Fruit fly (Drosophila melanogaster) whole organism, adult: ENCODE data around the gene CG11095.

Experiments
- CG11617 ChIP-seq: fragments of 200-800 bp; sonication (Bioruptor generic); optimal IDR thresholded peaks from 2 replicates; lab custom pipeline; 2017; ENCODE audit warnings: mild to moderate bottlenecking, missing biosample characterization, missing genetic modification reagents, missing genetic modification characterization
- CG12768 ChIP-seq: fragments of 200-800 bp; sonication (Bioruptor generic); optimal IDR thresholded peaks from 2 replicates; lab custom pipeline; 2017; ENCODE audit warnings: missing biosample characterization, missing genetic modification characterization, mild to moderate bottlenecking, moderate library complexity, missing genetic modification reagents
- CG14711 ChIP-seq: fragments of 200-800 bp; sonication (Bioruptor generic); optimal IDR thresholded peaks from 2 replicates; lab custom pipeline; 2018; ENCODE audit warnings: missing biosample characterization, mild to moderate bottlenecking, missing genetic modification characterization, moderate library complexity
- CG1620 ChIP-seq: fragments of 200-800 bp; sonication (Bioruptor generic); optimal IDR thresholded peaks from 2 replicates; lab custom pipeline; 2016; ENCODE audit warnings: missing biosample characterization, missing genetic modification characterization
- CG33017 ChIP-seq: fragments of 200-800 bp; sonication (Bioruptor generic); optimal IDR thresholded peaks from 2 replicates; lab custom pipeline; 2018; ENCODE audit warnings: missing biosample characterization, mild to moderate bottlenecking, missing genetic modification characterization, moderate library complexity
- CG5204 ChIP-seq: fragments of 200-800 bp; sonication (Bioruptor generic); optimal IDR thresholded peaks from 2 replicates; lab custom pipeline; 2016; ENCODE audit warnings: missing biosample characterization, missing genetic modification characterization
- CG7045 ChIP-seq: fragments of 200-800 bp; sonication (Bioruptor generic); optimal IDR thresholded peaks from 2 replicates; lab custom pipeline; 2017; ENCODE audit warnings: missing biosample characterization, mild to moderate bottlenecking, missing genetic modification characterization
- CG7101 ChIP-seq: fragments of 200-800 bp; sonication (Bioruptor generic); optimal IDR thresholded peaks from 2 replicates; lab custom pipeline; 2018; ENCODE audit warnings: missing biosample characterization, mild to moderate bottlenecking, missing genetic modification characterization, moderate library complexity
- Clk ChIP-seq: fragments of 200-800 bp; sonication (Bioruptor generic); optimal IDR thresholded peaks from 2 replicates; lab custom pipeline; 2017; ENCODE audit warnings: missing biosample characterization, missing genetic modification characterization
- Crg-1 ChIP-seq: fragments of 200-800 bp; sonication (Bioruptor generic); optimal IDR thresholded peaks from 2 replicates; lab custom pipeline; 2016; ENCODE audit warnings: missing biosample characterization, missing genetic modification characterization
- Hr96 ChIP-seq: fragments of 200-800 bp; sonication (Bioruptor generic); optimal IDR thresholded peaks from 2 replicates; lab custom pipeline; 2016; ENCODE audit warnings: missing biosample characterization, missing genetic modification characterization
- Mnt ChIP-seq: fragments of 200-800 bp; sonication (Bioruptor generic); optimal IDR thresholded peaks from 2 replicates; lab custom pipeline; 2016; ENCODE audit warnings: missing biosample characterization, mild to moderate bottlenecking, missing genetic modification characterization
- bab1 ChIP-seq: fragments of 200-800 bp; sonication (Bioruptor generic); optimal IDR thresholded peaks from 3 replicates; lab custom pipeline; 2019; ENCODE audit warnings: missing biosample characterization, mild to moderate bottlenecking, missing genetic modification characterization, moderate library complexity
- cic ChIP-seq: fragments of 200-800 bp; sonication (Bioruptor generic); optimal IDR thresholded peaks from 2 replicates; lab custom pipeline; 2017; ENCODE audit warnings: missing biosample characterization, mild to moderate bottlenecking, missing genetic modification characterization, moderate library complexity
- cnc ChIP-seq, 2 experiments: fragments of >200 bp; optimal IDR thresholded peaks; 2 replicates each; lab custom pipeline; 2017
- kay ChIP-seq: fragments of 200-800 bp; sonication (Bioruptor generic); peaks from one replicate; lab custom pipeline; 2016; ENCODE audit warnings: missing biosample characterization, missing genetic modification characterization, borderline replicate concordance
- ovo ChIP-seq: fragments of 200-800 bp; sonication (Bioruptor generic); optimal IDR thresholded peaks from 2 replicates; lab custom pipeline; 2016; ENCODE audit warnings: missing biosample characterization, missing genetic modification characterization
- pad ChIP-seq: fragments of 200-800 bp; sonication (Bioruptor generic); optimal IDR thresholded peaks from 3 replicates; lab custom pipeline; 2017; ENCODE audit warnings: missing biosample characterization, missing genetic modification characterization, mild to moderate bottlenecking, moderate library complexity, missing genetic modification reagents
- tj ChIP-seq: fragments of 200-800 bp; sonication (Bioruptor generic); optimal IDR thresholded peaks from 3 replicates; lab custom pipeline; 2017; ENCODE audit warnings: missing biosample characterization, mild to moderate bottlenecking, missing genetic modification characterization, moderate library complexity
- toe ChIP-seq: fragments of 200-800 bp; sonication (Bioruptor generic); optimal IDR thresholded peaks from 2 replicates; lab custom pipeline; 2016; ENCODE audit warnings: missing biosample characterization, missing genetic modification characterization

The CG11095 gene

DNA sequence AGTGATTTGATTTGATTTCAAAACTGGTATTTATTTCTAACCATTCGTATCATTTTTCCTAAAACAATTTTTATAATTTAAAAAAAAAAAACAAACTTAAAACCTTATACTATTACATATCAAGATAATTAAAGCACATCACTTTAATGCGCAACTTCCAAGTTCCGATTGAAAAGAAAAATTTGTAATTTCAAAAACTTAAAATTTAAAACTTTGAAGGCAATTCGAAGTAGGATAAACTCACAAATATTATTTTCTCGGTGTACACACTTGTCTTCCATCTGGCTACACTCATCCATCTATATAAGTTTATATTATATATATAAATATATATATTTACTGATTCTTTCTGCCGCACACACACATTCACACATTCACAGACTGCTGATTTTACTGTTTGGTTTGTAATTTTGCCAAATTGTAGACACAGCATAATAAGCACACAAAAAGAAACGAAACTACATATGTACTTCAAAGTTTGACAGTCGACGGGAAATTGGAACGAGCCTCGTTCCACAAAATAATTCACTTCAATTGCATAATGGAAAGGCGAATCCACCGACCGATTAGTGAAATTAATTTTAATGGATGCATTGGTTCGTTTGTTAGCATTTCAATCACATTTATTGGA, 25.3 kb upstream of the CG11095 start:
- TF ChIP-seq tj (GFP tag; lab: Kevin White, UChicago) (peak; percentile 98), bab1 (GFP tag; lab: Kevin White, UChicago) (peak; percentile 36), CG14711 (tag; lab: Kevin White, UChicago) (no peak), CG1620 (no peak), Mnt (GFP tag; lab: Kevin White, UChicago) (no peak), Clk (GFP tag; lab: Kevin White, UChicago) (no peak), CG12768 (no peak), Hr96 (GFP tag; lab: Kevin White, UChicago) (no peak), CG7101 (tag; lab: Kevin White, UChicago) (no peak), kay (GFP tag; lab: Kevin White, UChicago) (no peak)

DNA sequence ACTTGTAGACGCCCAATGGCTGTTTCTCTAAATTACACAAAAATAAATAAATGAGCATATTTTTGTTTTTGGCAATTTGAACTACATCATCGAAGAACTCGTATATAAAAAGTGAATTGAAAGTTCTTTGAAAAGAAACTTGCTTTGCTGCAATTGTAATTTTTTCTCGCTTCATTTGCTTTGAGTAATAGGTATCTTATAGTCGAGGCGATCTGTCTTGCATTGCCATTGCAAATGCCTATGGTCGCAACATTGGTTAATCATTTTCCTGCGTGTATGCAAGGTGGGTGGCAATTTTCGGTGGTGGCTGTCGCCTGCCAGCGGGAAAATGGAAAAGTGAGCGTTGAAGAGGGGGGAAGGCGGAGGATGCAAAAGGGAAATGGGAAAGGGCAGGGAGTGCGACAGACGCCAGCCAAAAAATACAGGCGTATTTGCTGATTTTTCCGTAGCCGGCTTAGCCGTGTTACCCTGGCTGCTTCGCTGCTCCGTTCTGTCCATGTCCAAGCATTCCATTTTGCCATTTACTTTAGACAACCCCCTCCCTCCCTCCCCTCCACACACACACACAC, 24.1 kb upstream of the CG11095 start:
- TF ChIP-seq tj (GFP tag; lab: Kevin White, UChicago) (no peak), CG7045 (GFP tag; lab: Kevin White, UChicago) (no peak), Mnt (GFP tag; lab: Kevin White, UChicago) (no peak), Crg-1 (GFP tag; lab: Kevin White, UChicago) (no peak)

DNA sequence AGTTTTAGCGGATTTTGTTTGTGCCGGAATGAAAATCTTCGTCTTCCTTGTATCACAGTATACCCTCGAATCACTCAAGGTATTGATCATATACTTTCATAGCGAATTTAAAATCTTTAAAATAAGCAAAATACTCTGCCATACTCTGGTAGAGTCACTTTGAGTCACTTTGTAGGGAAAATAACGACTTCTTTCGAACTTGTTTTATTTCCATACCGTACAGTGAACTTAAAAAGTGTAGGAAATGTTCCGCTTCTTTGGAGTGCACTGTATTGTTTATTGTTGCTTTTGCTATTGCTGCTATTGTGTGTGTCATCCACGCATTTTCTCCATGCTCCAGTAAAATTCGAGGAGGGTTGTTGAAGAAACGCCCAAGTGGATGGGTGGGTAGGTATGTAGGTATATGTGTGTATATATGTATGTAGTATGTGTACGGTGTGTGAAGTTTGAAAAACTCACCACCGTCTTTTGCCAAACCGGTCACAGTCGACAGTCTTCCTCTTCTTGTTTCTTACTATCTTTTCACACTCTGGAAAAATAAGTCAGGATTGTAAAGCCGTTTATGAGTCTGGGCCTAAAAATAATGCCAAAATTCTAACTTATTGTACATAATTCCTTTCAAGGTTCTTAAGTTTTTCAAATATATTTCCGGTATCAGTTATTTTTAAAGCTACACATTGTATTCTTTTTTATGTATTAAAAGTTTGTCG, 22.4 kb upstream of the CG11095 start:
- TF ChIP-seq Clk (GFP tag; lab: Kevin White, UChicago) (no peak), ovo (GFP tag; lab: Kevin White, UChicago) (no peak), CG33017 (tag; lab: Kevin White, UChicago) (no peak), Crg-1 (GFP tag; lab: Kevin White, UChicago) (no peak), Hr96 (GFP tag; lab: Kevin White, UChicago) (no peak), CG12768 (no peak), toe (no peak), CG14711 (tag; lab: Kevin White, UChicago) (no peak), CG11617 (GFP tag; lab: Kevin White, UChicago) (no peak), cnc (optimal IDR thresholded peaks at IDR 0.05; lab: Kevin White, UChicago) (no peak), CG7045 (GFP tag; lab: Kevin White, UChicago) (no peak)

DNA sequence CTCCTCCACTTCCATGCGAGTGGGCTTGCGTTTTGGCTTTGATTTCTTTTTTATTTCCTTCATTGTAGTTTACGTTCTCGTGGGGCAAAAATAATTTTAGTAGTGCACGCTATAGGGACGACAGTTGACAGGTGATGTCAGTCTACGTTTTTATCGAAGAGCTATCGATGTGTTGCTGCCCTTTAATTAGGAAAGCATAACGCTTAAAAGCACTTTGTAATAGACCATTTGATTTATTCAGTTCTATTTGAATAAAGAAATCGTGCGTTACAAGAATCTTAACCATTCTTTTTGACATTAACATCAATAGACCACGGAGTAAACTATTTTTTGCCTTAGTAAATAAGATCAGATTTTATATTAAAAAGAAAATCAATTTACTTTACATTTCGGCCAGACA, 20.5 kb upstream of the CG11095 start, which contains the start of gene CG10993:
Gene CG10993 (minus strand): TSS at position 101 of the 400 bp plus-strand sequence.
- no peak for TF ChIP-seq CG7045 (GFP tag; lab: Kevin White, UChicago)
- no peak for TF ChIP-seq Clk (GFP tag; lab: Kevin White, UChicago)
- TF ChIP-seq CG12768 = no peak
- TF ChIP-seq bab1 (GFP tag; lab: Kevin White, UChicago) = no peak
- TF ChIP-seq CG11617 (GFP tag; lab: Kevin White, UChicago) = no peak
- TF ChIP-seq Mnt (GFP tag; lab: Kevin White, UChicago) = no peak
- no peak for TF ChIP-seq pad
- no peak for TF ChIP-seq cic (GFP tag; lab: Kevin White, UChicago)
- TF ChIP-seq CG7101 (tag; lab: Kevin White, UChicago) = no peak
- no peak for TF ChIP-seq Crg-1 (GFP tag; lab: Kevin White, UChicago)
- TF ChIP-seq toe = no peak
- no peak for TF ChIP-seq ovo (GFP tag; lab: Kevin White, UChicago)
- TF ChIP-seq CG33017 (tag; lab: Kevin White, UChicago) = no peak
- TF ChIP-seq tj (GFP tag; lab: Kevin White, UChicago) = no peak
- no peak for TF ChIP-seq Hr96 (GFP tag; lab: Kevin White, UChicago)
- no peak for TF ChIP-seq CG1620
- no peak for TF ChIP-seq CG5204 (GFP tag; lab: Kevin White, UChicago)

DNA sequence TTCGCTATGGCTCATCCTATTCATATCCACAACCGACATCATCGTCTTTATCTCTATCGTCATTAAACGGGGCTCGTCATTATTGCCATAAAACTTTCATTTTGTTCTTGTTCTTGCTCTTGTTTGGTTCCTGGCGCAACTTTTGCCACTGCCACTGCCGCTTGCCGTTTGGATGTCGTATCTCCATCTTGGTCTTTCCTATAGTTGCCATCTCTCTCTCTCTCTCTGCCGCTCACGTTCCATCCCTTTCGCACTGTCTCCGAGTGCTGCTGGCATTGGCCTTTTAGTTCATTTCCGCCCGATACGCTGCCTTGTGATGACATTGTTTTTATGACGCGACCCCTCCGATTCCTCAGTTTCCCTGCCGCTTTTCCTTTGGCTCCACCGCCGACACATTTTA, 19.0 kb upstream of the CG11095 start:
- no peak for TF ChIP-seq CG7101 (tag; lab: Kevin White, UChicago)
- TF ChIP-seq CG11617 (GFP tag; lab: Kevin White, UChicago) = no peak
- TF ChIP-seq tj (GFP tag; lab: Kevin White, UChicago) = no peak
- TF ChIP-seq Hr96 (GFP tag; lab: Kevin White, UChicago) = no peak
- no peak for TF ChIP-seq toe
- TF ChIP-seq CG5204 (GFP tag; lab: Kevin White, UChicago) = no peak
- no peak for TF ChIP-seq Clk (GFP tag; lab: Kevin White, UChicago)
- TF ChIP-seq bab1 (GFP tag; lab: Kevin White, UChicago) = no peak
- no peak for TF ChIP-seq CG12768
- TF ChIP-seq CG1620 = no peak
- TF ChIP-seq CG33017 (tag; lab: Kevin White, UChicago) = no peak
- no peak for TF ChIP-seq pad
- TF ChIP-seq ovo (GFP tag; lab: Kevin White, UChicago) = no peak
- no peak for TF ChIP-seq cic (GFP tag; lab: Kevin White, UChicago)
- TF ChIP-seq Mnt (GFP tag; lab: Kevin White, UChicago) = no peak
- no peak for TF ChIP-seq CG14711 (tag; lab: Kevin White, UChicago)
- no peak for TF ChIP-seq cnc (optimal IDR thresholded peaks at IDR 0.05; lab: Kevin White, UChicago)
- no peak for TF ChIP-seq Crg-1 (GFP tag; lab: Kevin White, UChicago)
- no peak for TF ChIP-seq CG7045 (GFP tag; lab: Kevin White, UChicago)
